Worm (Caenorhabditis elegans) whole organism, midembryonic: ENCODE results near the gene C44H9.4.
"Not testable (repeated sequence)": the region's sequence is repeated elsewhere in the genome, so short reads cannot be mapped to it uniquely, and the experiment has no call there.

ENCODE experiments used
- cog-1 ChIP-seq: sonication (generic microtip); optimal IDR thresholded peaks from 2 replicates; lab custom pipeline; 2016; ENCODE audit warnings: missing genetic modification characterization, missing compliant biosample characterization
- flt-1 ChIP-seq: fragments of 200-800 bp; sonication (Bioruptor generic); IDR thresholded peaks from 2 replicates; pipeline ENCODE4 v1.3.6; 2022; ENCODE audit warnings: missing genetic modification characterization, missing compliant biosample characterization
- klf-2 ChIP-seq: fragments of 200-800 bp; sonication (Bioruptor generic); conservative IDR thresholded peaks from 2 replicates; pipeline ENCODE4 v1.3.6; 2022; ENCODE audit warnings: missing genetic modification reagents, missing genetic modification characterization, missing compliant biosample characterization
- med-1 ChIP-seq: sonication (generic microtip); optimal IDR thresholded peaks from 2 replicates; lab custom pipeline; 2017; ENCODE audit warnings: missing genetic modification characterization, mild to moderate bottlenecking, missing compliant biosample characterization, antibody characterized with exemption, missing genetic modification reagents; ENCODE audit not compliant: insufficient read depth
- ref-1 ChIP-seq: fragments of 200-800 bp; sonication (Bioruptor generic); conservative IDR thresholded peaks from 2 replicates; pipeline ENCODE4 v1.3.6; 2022; ENCODE audit warnings: missing genetic modification reagents, missing genetic modification characterization, missing compliant biosample characterization
- ztf-23 ChIP-seq: fragments of 200-800 bp; sonication (Bioruptor generic); IDR thresholded peaks from 2 replicates; pipeline ENCODE4 v1.3.6; 2022; ENCODE audit warnings: missing genetic modification reagents, missing genetic modification characterization, missing compliant biosample characterization
- ztf-29 ChIP-seq: fragments of 200-800 bp; sonication (Bioruptor generic); IDR thresholded peaks from 2 replicates; pipeline ENCODE4 v1.3.6; 2022; ENCODE audit warnings: missing genetic modification reagents, missing genetic modification characterization, missing compliant biosample characterization

DNA sequence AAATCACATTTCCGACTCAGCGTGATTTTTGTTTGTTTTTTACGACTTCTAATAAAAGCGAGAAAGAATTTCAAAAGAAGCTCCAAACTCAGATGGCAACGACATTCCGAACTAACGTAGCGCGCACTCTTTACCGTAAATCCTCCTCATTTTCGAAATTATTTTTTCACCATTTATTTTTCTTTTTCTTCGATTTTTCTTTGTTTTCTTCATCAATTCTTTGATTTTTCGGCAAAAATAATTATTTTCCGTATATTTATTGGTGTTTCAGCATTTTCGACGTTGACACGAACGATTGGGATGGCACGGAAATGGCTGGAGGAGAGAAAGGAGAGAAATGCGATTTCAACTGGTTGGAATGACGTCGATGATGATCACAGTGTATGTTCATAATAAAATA, 30.1 kb downstream of the C44H9.4 start, which contains the start of gene T07F10.5:
- not testable (repeated sequence) for TF ChIP-seq med-1 (GFP tag; lab: Kevin White, UChicago); flt-1 (GFP tag; lab: Robert Waterston, UW); ztf-29 (GFP tag; lab: Robert Waterston, UW); ztf-23 (GFP tag; lab: Robert Waterston, UW); klf-2 (GFP tag; lab: Robert Waterston, UW); ref-1 (GFP tag; lab: Robert Waterston, UW); cog-1
